Fruit fly (Drosophila melanogaster): ENCODE measurements around the gene CG5078.

The CG5078 gene

dm6 chr3L:20517897-20518804, 12.3 kb downstream of the CG5078 start (continued):
- TF ChIP-seq nerfin-2 (GFP tag; IDR thresholded peaks at IDR 0.05; ENCODE audit: partially characterized antibody): no peak
- peak; percentile 39 for TF ChIP-seq Hsf (GFP tag; optimal IDR thresholded peaks at IDR 0.05)
- peak; percentile 37 for TF ChIP-seq mam (GFP tag; optimal IDR thresholded peaks at IDR 0.05)
- peak; percentile 44 for TF ChIP-seq NfI (GFP tag; optimal IDR thresholded peaks at IDR 0.05)
- no peak for TF ChIP-seq CG12236 (GFP tag; optimal IDR thresholded peaks at IDR 0.05)
- TF ChIP-seq CG12104 (GFP tag; optimal IDR thresholded peaks at IDR 0.05): no peak
- TF ChIP-seq twi (tag; optimal IDR thresholded peaks at IDR 0.05): no peak
- no peak for TF ChIP-seq grn (GFP tag; optimal IDR thresholded peaks at IDR 0.05)
- TF ChIP-seq E2f2 (GFP tag; IDR thresholded peaks at IDR 0.05): 0 out of 2 replicates have a peak, but pooled peaks have one; percentile 33
- no peak for TF ChIP-seq CG4328 (GFP tag; optimal IDR thresholded peaks at IDR 0.05)
- TF ChIP-seq CG4360 (GFP tag; IDR thresholded peaks at IDR 0.05): no peak
- no peak for TF ChIP-seq gsb (GFP tag; IDR thresholded peaks at IDR 0.05)
- no peak for TF ChIP-seq en (GFP tag; optimal IDR thresholded peaks at IDR 0.05)
- TF ChIP-seq CG10267 (tag; optimal IDR thresholded peaks at IDR 0.05): peak; percentile 12
- no peak for TF ChIP-seq CG31388 (GFP tag; optimal IDR thresholded peaks at IDR 0.05)
- TF ChIP-seq Ptx1 (GFP tag; IDR thresholded peaks at IDR 0.05): peak; percentile 68
- no peak for TF ChIP-seq CG33213 (GFP tag; optimal IDR thresholded peaks at IDR 0.05)
- no peak for TF ChIP-seq stc (GFP tag; IDR thresholded peaks at IDR 0.05)
- no peak for TF ChIP-seq CG10431 (GFP tag; optimal IDR thresholded peaks at IDR 0.05)
- no peak for TF ChIP-seq sr (GFP tag; IDR thresholded peaks at IDR 0.05)
- no peak for TF ChIP-seq CG6854 (GFP tag; optimal IDR thresholded peaks at IDR 0.05)
- TF ChIP-seq Hr39 (optimal IDR thresholded peaks at IDR 0.05): no peak
- no peak for TF ChIP-seq H2.0 (GFP tag; IDR thresholded peaks at IDR 0.05)
- TF ChIP-seq CG2116 (GFP tag; optimal IDR thresholded peaks at IDR 0.05): peak; percentile 5
- TF ChIP-seq odd (GFP tag; optimal IDR thresholded peaks at IDR 0.05): peak; percentile 2
- TF ChIP-seq chn (GFP tag; optimal IDR thresholded peaks at IDR 0.05): no peak
- TF ChIP-seq CG8359 (GFP tag; optimal IDR thresholded peaks at IDR 0.05; ENCODE audit: borderline replicate concordance): no peak
- TF ChIP-seq phol (tag; optimal IDR thresholded peaks at IDR 0.05): peak; percentile 31
- peak; percentile 61 for TF ChIP-seq CG17385 (GFP tag; optimal IDR thresholded peaks at IDR 0.05)
- TF ChIP-seq az2 (GFP tag; optimal IDR thresholded peaks at IDR 0.05): peak; percentile 22
- no peak for TF ChIP-seq ERR (GFP tag; optimal IDR thresholded peaks at IDR 0.05)
- TF ChIP-seq CG12942 (GFP tag; optimal IDR thresholded peaks at IDR 0.05): no peak
- no peak for TF ChIP-seq aop (GFP tag; IDR thresholded peaks at IDR 0.05)
- TF ChIP-seq CG17359 (tag; optimal IDR thresholded peaks at IDR 0.05): no peak
- no peak for TF ChIP-seq z (GFP tag; IDR thresholded peaks at IDR 0.05)
- no peak for TF ChIP-seq Neu2 (GFP tag; optimal IDR thresholded peaks at IDR 0.05; ENCODE audit: borderline replicate concordance)
- TF ChIP-seq CG16813 (GFP tag; IDR thresholded peaks at IDR 0.05; ENCODE audit: partially characterized antibody): no peak
- no peak for TF ChIP-seq CG8478 (optimal IDR thresholded peaks at IDR 0.05)
- peak; percentile 7 for TF ChIP-seq CG10654 (GFP tag; optimal IDR thresholded peaks at IDR 0.05)
- no peak for TF ChIP-seq CG9876 (GFP tag; optimal IDR thresholded peaks at IDR 0.05)
- TF ChIP-seq CG2120 (GFP tag; optimal IDR thresholded peaks at IDR 0.05): peak; percentile 69
- no peak for TF ChIP-seq CG31224 (GFP tag; IDR thresholded peaks at IDR 0.05)
- TF ChIP-seq Sox102F (GFP tag; optimal IDR thresholded peaks at IDR 0.05): peak; percentile 41
- TF ChIP-seq ham (GFP tag; IDR thresholded peaks at IDR 0.05): no peak
- TF ChIP-seq CG16779 (GFP tag; IDR thresholded peaks at IDR 0.05): no peak
- no peak for TF ChIP-seq CG10274 (GFP tag; optimal IDR thresholded peaks at IDR 0.05)
- TF ChIP-seq Adf1 (GFP tag; IDR thresholded peaks at IDR 0.05): no peak
- TF ChIP-seq CG14667 (GFP tag; IDR thresholded peaks at IDR 0.05): no peak
- no peak for TF ChIP-seq CG14965 (GFP tag; optimal IDR thresholded peaks at IDR 0.05; ENCODE audit: borderline replicate concordance)
- no peak for TF ChIP-seq h (optimal IDR thresholded peaks at IDR 0.05)
- no peak for TF ChIP-seq Abd-B (GFP tag; optimal IDR thresholded peaks at IDR 0.05)
